Worm (Caenorhabditis elegans) whole organism, L1 larva: Measurements from ENCODE around the gene pqm-1.
A peak's percentile ranks its signal among the peaks of the same experiment; 100 is the strongest.

ENCODE experiments used
- C16A3.4 ChIP-seq: fragments of 150-350 bp; optimal IDR thresholded peaks from 2 replicates; lab custom pipeline; 2014; ENCODE audit warnings: missing biosample characterization, missing genetic modification characterization
- Y116A8C.19 ChIP-seq: sonication (generic microtip); optimal IDR thresholded peaks from 2 replicates; lab custom pipeline; 2016; ENCODE audit warnings: missing compliant biosample characterization, missing genetic modification characterization, borderline replicate concordance
- aha-1 ChIP-seq: fragments of 150-350 bp; optimal IDR thresholded peaks from 2 replicates; lab custom pipeline; 2014; ENCODE audit warnings: missing biosample characterization, missing genetic modification characterization
- alr-1 ChIP-seq: fragments of 200-800 bp; sonication (Bioruptor generic); optimal IDR thresholded peaks from 2 replicates; lab custom pipeline; 2018; ENCODE audit warnings: borderline replicate concordance, mild to moderate bottlenecking, missing genetic modification characterization, missing compliant biosample characterization
- aly-2 ChIP-seq: fragments of 150-350 bp; optimal IDR thresholded peaks from 2 replicates; lab custom pipeline; 2014; ENCODE audit warnings: missing biosample characterization, missing genetic modification characterization
- ama-1 ChIP-seq: fragments of 150-350 bp; optimal IDR thresholded peaks from 2 replicates; lab custom pipeline; 2014
- blmp-1 ChIP-seq: fragments of 150-350 bp; optimal IDR thresholded peaks from 2 replicates; lab custom pipeline; 2014; ENCODE audit warnings: missing biosample characterization, missing genetic modification characterization
- ceh-63 ChIP-seq: fragments of 200-800 bp; sonication (Bioruptor generic); optimal IDR thresholded peaks from 2 replicates; lab custom pipeline; 2018; ENCODE audit warnings: mild to moderate bottlenecking, missing genetic modification characterization, missing compliant biosample characterization
- ceh-8 ChIP-seq: fragments of 200-800 bp; sonication (Bioruptor generic); optimal IDR thresholded peaks from 2 replicates; lab custom pipeline; 2018; ENCODE audit warnings: mild to moderate bottlenecking, missing genetic modification characterization, moderate library complexity, missing compliant biosample characterization
- ceh-82 ChIP-seq, 3 experiments: fragments of 150-350 bp in 1 of 3; sonication (generic microtip) in 2 of 3; optimal IDR thresholded peaks; 2 replicates each; lab custom pipeline; 2014 to 2017; ENCODE audit warnings: missing biosample characterization in 3 of 3, missing genetic modification characterization in 3 of 3
- efl-1 ChIP-seq, 4 experiments: fragments of 150-350 bp; optimal IDR thresholded peaks in 3 of 4; peaks in 1 of 4; 1 replicate in 1 of 4; 2 replicates in 3 of 4; lab custom pipeline; 2014; ENCODE audit warnings: missing biosample characterization in 2 of 4, missing genetic modification characterization in 2 of 4, missing genetic modification reagents in 2 of 4
- elt-3 ChIP-seq, 6 experiments: fragments of 150-350 bp in 1 of 6; sonication (generic microtip); optimal IDR thresholded peaks; 2 replicates each; lab custom pipeline; 2017 to 2018; ENCODE audit warnings: missing biosample characterization in 6 of 6, missing genetic modification characterization in 6 of 6, inconsistent platforms in 1 of 6
- ets-5 ChIP-seq: fragments of 200-800 bp; sonication (Bioruptor generic); IDR thresholded peaks from 2 replicates; pipeline ENCODE4 v1.3.6; 2022; ENCODE audit warnings: missing genetic modification characterization, missing compliant biosample characterization
- fkh-10 ChIP-seq: sonication (generic microtip); optimal IDR thresholded peaks from 2 replicates; lab custom pipeline; 2017; ENCODE audit warnings: missing biosample characterization, missing genetic modification reagents, missing genetic modification characterization
- fkh-4 ChIP-seq: sonication (generic microtip); optimal IDR thresholded peaks from 2 replicates; lab custom pipeline; 2016; ENCODE audit warnings: missing compliant biosample characterization, missing genetic modification characterization, borderline replicate concordance
- fkh-8 ChIP-seq: sonication (generic microtip); optimal IDR thresholded peaks from 2 replicates; lab custom pipeline; 2016; ENCODE audit warnings: mild to moderate bottlenecking, missing genetic modification characterization, missing compliant biosample characterization
- fos-1 ChIP-seq: fragments of 150-350 bp; optimal IDR thresholded peaks from 2 replicates; lab custom pipeline; 2014; ENCODE audit warnings: missing biosample characterization, missing genetic modification characterization
- hlh-17 ChIP-seq: fragments of 200-800 bp; sonication (Bioruptor generic); optimal IDR thresholded peaks from 2 replicates; lab custom pipeline; 2018; ENCODE audit warnings: missing genetic modification characterization, mild to moderate bottlenecking, missing compliant biosample characterization, moderate library complexity, borderline replicate concordance
- hpl-2 ChIP-seq: fragments of 150-350 bp; optimal IDR thresholded peaks from 2 replicates; lab custom pipeline; 2014; ENCODE audit warnings: missing biosample characterization, missing genetic modification reagents, missing genetic modification characterization
- irx-1 ChIP-seq: sonication (generic microtip); optimal IDR thresholded peaks from 2 replicates; lab custom pipeline; 2016; ENCODE audit warnings: missing genetic modification characterization, missing compliant biosample characterization
- lin-14 ChIP-seq: fragments of 200-800 bp; sonication (Bioruptor generic); optimal IDR thresholded peaks from 2 replicates; lab custom pipeline; 2018; ENCODE audit warnings: mild to moderate bottlenecking, missing genetic modification characterization, moderate library complexity, missing compliant biosample characterization
- lin-15B ChIP-seq: fragments of 150-350 bp; sonication (generic microtip); optimal IDR thresholded peaks from 3 replicates; lab custom pipeline; 2014; ENCODE audit warnings: missing biosample characterization, missing genetic modification characterization
- lin-35 ChIP-seq, 2 experiments: fragments of 150-350 bp; optimal IDR thresholded peaks; 2 replicates each; lab custom pipeline; 2014; ENCODE audit warnings: missing biosample characterization in 2 of 2, missing genetic modification characterization in 2 of 2, missing genetic modification reagents in 2 of 2
- lsy-2 ChIP-seq, 2 experiments: fragments of 150-350 bp; optimal IDR thresholded peaks; 2 replicates each; lab custom pipeline; 2014; ENCODE audit warnings: missing biosample characterization in 2 of 2, missing genetic modification characterization in 2 of 2
- nhr-11 ChIP-seq: fragments of 150-350 bp; optimal IDR thresholded peaks from 2 replicates; lab custom pipeline; 2014; ENCODE audit warnings: missing biosample characterization, missing genetic modification characterization
- nhr-19 ChIP-seq: fragments of 200-800 bp; sonication (Bioruptor generic); conservative IDR thresholded peaks from 2 replicates; pipeline ENCODE4 v1.3.6; 2022; ENCODE audit warnings: missing genetic modification characterization, missing compliant biosample characterization
- nhr-28 ChIP-seq: fragments of 150-350 bp; optimal IDR thresholded peaks from 2 replicates; lab custom pipeline; 2014; ENCODE audit warnings: missing biosample characterization, missing genetic modification characterization
- nhr-47 ChIP-seq: sonication (generic microtip); optimal IDR thresholded peaks from 2 replicates; lab custom pipeline; 2016; ENCODE audit warnings: mild to moderate bottlenecking, missing genetic modification characterization, moderate library complexity, missing compliant biosample characterization
- nhr-76 ChIP-seq: sonication (generic microtip); optimal IDR thresholded peaks from 2 replicates; lab custom pipeline; 2017; ENCODE audit warnings: missing biosample characterization, missing genetic modification characterization
- nhr-77 ChIP-seq: fragments of 150-350 bp; optimal IDR thresholded peaks from 2 replicates; lab custom pipeline; 2014; ENCODE audit warnings: missing biosample characterization, missing genetic modification characterization
- nhr-90 ChIP-seq: sonication (generic microtip); optimal IDR thresholded peaks from 2 replicates; lab custom pipeline; 2016; ENCODE audit warnings: mild to moderate bottlenecking, missing genetic modification characterization, missing compliant biosample characterization; ENCODE audit not compliant: poor library complexity
- pag-3 ChIP-seq: sonication (generic microtip); optimal IDR thresholded peaks from 2 replicates; lab custom pipeline; 2017; ENCODE audit warnings: missing genetic modification characterization, mild to moderate bottlenecking, missing compliant biosample characterization, antibody characterized with exemption, borderline replicate concordance; ENCODE audit not compliant: insufficient read depth
- pax-3 ChIP-seq: fragments of 200-800 bp; sonication (Bioruptor generic); optimal IDR thresholded peaks from 2 replicates; lab custom pipeline; 2018; ENCODE audit warnings: mild to moderate bottlenecking, missing genetic modification characterization, moderate library complexity, missing compliant biosample characterization
- pqm-1 ChIP-seq: sonication (generic microtip); optimal IDR thresholded peaks from 3 replicates; lab custom pipeline; 2017; ENCODE audit warnings: missing biosample characterization, missing genetic modification characterization
- snu-23 ChIP-seq: sonication (generic microtip); optimal IDR thresholded peaks from 2 replicates; lab custom pipeline; 2016; ENCODE audit warnings: missing genetic modification characterization, missing compliant biosample characterization
- sptf-1 ChIP-seq: fragments of 150-350 bp; optimal IDR thresholded peaks from 2 replicates; lab custom pipeline; 2014; ENCODE audit warnings: missing biosample characterization, missing genetic modification characterization
- swsn-7 ChIP-seq: sonication (generic microtip); optimal IDR thresholded peaks from 2 replicates; lab custom pipeline; 2016; ENCODE audit warnings: missing genetic modification characterization, missing compliant biosample characterization
- tbx-2 ChIP-seq: sonication (generic microtip); optimal IDR thresholded peaks from 2 replicates; lab custom pipeline; 2016; ENCODE audit warnings: missing genetic modification characterization, missing compliant biosample characterization
- unc-130 ChIP-seq: fragments of 150-350 bp; optimal IDR thresholded peaks from 2 replicates; lab custom pipeline; 2017; ENCODE audit warnings: missing biosample characterization, missing genetic modification characterization, inconsistent platforms
- unc-30 ChIP-seq: sonication (generic microtip); optimal IDR thresholded peaks from 2 replicates; lab custom pipeline; 2017; ENCODE audit warnings: missing biosample characterization, missing genetic modification characterization
- ztf-11 ChIP-seq, 2 experiments: sonication (generic microtip); optimal IDR thresholded peaks; 2 replicates each; lab custom pipeline; 2016 to 2017; ENCODE audit warnings: missing genetic modification characterization in 2 of 2, missing biosample characterization in 1 of 2, missing compliant biosample characterization in 1 of 2
- ztf-4 ChIP-seq: fragments of 150-350 bp; optimal IDR thresholded peaks from 2 replicates; lab custom pipeline; 2014; ENCODE audit warnings: missing biosample characterization, missing genetic modification characterization

Gene pqm-1

DNA sequence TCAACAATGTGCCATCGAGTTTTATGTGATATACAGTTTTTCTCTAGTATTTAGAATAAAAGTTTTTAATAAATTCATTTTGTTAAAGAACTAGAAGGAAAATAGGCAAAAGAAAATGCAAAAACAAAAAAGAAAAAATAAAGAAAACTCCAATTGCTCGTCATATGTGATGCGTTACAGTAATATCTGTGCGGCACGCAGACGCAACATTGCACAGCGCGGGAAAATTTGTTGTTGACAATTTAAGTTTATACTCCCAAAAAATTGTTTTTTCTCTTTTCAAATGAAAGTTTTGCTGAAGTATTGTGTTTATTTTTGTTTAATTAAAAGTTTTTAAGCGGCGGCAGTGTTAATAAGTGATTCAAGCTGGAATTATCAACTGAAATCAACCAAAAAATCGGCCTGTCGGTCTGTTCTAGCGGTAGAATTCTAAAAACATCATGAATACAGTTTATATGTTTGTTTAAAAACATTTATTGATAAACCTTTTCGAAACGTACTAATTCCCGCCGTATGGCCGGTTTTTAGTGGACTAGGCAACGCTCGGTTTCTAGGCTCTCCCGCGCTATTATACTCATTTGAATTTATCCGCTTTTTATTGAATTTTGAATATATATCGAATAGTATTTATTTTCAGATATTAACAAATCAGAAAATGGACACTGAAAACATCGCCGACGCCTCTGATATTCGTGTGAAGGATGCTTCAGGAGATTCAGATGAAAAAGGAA is 46.2 kb downstream of the pqm-1 start, which contains the start of gene nasp-1 (continued):
- TF ChIP-seq pag-3 (tag; lab: Kevin White, UChicago) (no peak), ceh-8 (GFP tag; lab: Kevin White, UChicago) (no peak), efl-1 (optimal IDR thresholded peaks at IDR 0.05; lab: Kevin White, UChicago) (peak; percentile 72 to 92), efl-1 (GFP tag; optimal IDR thresholded peaks at IDR 0.05 in 1 of 2; lab: Kevin White, UChicago) (peak; percentile 72 to 96), swsn-7 (tag; lab: Kevin White, UChicago) (no peak), lin-15B (tag; lab: Kevin White, UChicago) (no peak), ceh-82 (tag; optimal IDR thresholded peaks at IDR 0.05; lab: Kevin White, UChicago) (no peak)

ce11 chrII:11104162-11104561 is 48.2 kb downstream of the pqm-1 start, which contains the start of gene C09H10.9:
Gene C09H10.9, plus strand, starts transcription at chrII:11104462.
- no peak for TF ChIP-seq ztf-4 (tag; lab: Kevin White, UChicago)
- TF ChIP-seq ama-1 (lab: Kevin White, UChicago): no peak
- no peak for TF ChIP-seq pax-3
- no peak for TF ChIP-seq pqm-1 (tag; lab: Kevin White, UChicago)
- TF ChIP-seq Y116A8C.19 (tag; lab: Kevin White, UChicago): no peak
- no peak for TF ChIP-seq nhr-28 (tag; lab: Kevin White, UChicago)
- TF ChIP-seq lin-35 (GFP tag; optimal IDR thresholded peaks at IDR 0.05; lab: Kevin White, UChicago): no peak

DNA sequence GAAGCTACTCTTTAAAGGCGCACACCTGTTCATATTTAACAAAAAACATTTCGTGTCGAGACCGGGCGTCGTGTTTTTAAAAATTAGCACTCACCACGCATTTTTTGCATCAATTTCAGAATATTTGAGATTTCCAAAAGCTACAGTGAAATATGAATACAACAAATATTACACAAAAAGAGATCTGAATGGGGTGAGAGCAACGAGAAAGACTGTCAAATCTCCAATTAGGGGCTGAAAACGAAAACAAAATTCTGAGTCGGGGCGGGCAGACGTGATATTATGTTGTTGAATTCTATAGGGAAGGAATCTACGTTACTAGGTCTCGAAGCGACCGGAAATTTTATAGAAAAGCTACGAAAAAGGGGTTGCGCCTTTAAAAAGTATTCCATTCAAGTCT is 48.7 kb downstream of the pqm-1 start, which contains the start of gene C09H10.5:
TSS of gene C09H10.5 (minus strand) at position 101 of the 400 bp plus-strand sequence.
- TF ChIP-seq nhr-11: no peak
- TF ChIP-seq sptf-1 (tag; lab: Kevin White, UChicago): no peak
- no peak for TF ChIP-seq fkh-4
- no peak for TF ChIP-seq ets-5 (GFP tag; lab: Robert Waterston, UW)
- TF ChIP-seq fos-1 (tag; lab: Kevin White, UChicago): no peak
- no peak for TF ChIP-seq hlh-17 (GFP tag; lab: Kevin White, UChicago)
- TF ChIP-seq hpl-2 (GFP tag; lab: Kevin White, UChicago): no peak
- no peak for TF ChIP-seq unc-30 (tag; lab: Kevin White, UChicago)
- TF ChIP-seq C16A3.4 (tag; lab: Kevin White, UChicago): no peak
- TF ChIP-seq nhr-76 (tag; lab: Kevin White, UChicago): no peak
- no peak for TF ChIP-seq aly-2 (tag; lab: Kevin White, UChicago)

ce11 chrII:11103052-11103451 is 49.3 kb downstream of the pqm-1 start:
- TF ChIP-seq lin-15B (tag; lab: Kevin White, UChicago) (peak; percentile 10), nhr-47 (tag; lab: Kevin White, UChicago) (peak; percentile 51), fkh-8 (tag; lab: Kevin White, UChicago) (peak; percentile 53), lsy-2 (tag; optimal IDR thresholded peaks at IDR 0.05; lab: Kevin White, UChicago) (peak; percentile 67 to 88), tbx-2 (tag; lab: Kevin White, UChicago) (peak; percentile 22), unc-30 (tag; lab: Kevin White, UChicago) (no peak), ceh-82 (tag; optimal IDR thresholded peaks at IDR 0.05; lab: Kevin White, UChicago) (peak in 2 of 3 experiments; percentile 9 to 73), irx-1 (no peak), blmp-1 (tag; lab: Kevin White, UChicago) (peak; percentile 78), aha-1 (tag; lab: Kevin White, UChicago) (no peak), elt-3 (tag; optimal IDR thresholded peaks at IDR 0.05; lab: Kevin White, UChicago) (peak in 2 of 6 experiments; percentile 10 to 39), aly-2 (tag; lab: Kevin White, UChicago) (no peak), pax-3 (peak; percentile 23), lin-14 (peak; percentile 94), nhr-90 (tag; lab: Kevin White, UChicago) (peak; percentile 32), alr-1 (no peak), pag-3 (tag; lab: Kevin White, UChicago) (no peak), unc-130 (tag; lab: Kevin White, UChicago) (peak; percentile 75), snu-23 (peak; percentile 70), fkh-4 (no peak), C16A3.4 (tag; lab: Kevin White, UChicago) (peak; percentile 72), efl-1 (optimal IDR thresholded peaks at IDR 0.05; lab: Kevin White, UChicago) (peak; percentile 73 to 74), efl-1 (GFP tag; optimal IDR thresholded peaks at IDR 0.05 in 1 of 2; lab: Kevin White, UChicago) (peak; percentile 71 to 94), ztf-11 (tag; optimal IDR thresholded peaks at IDR 0.05; lab: Kevin White, UChicago) (no peak), swsn-7 (tag; lab: Kevin White, UChicago) (peak; percentile 38), fkh-10 (GFP tag; lab: Kevin White, UChicago) (no peak), nhr-77 (tag; lab: Kevin White, UChicago) (peak; percentile 32), lin-35 (GFP tag; optimal IDR thresholded peaks at IDR 0.05; lab: Kevin White, UChicago) (peak; percentile 74 to 85), nhr-19 (GFP tag; lab: Robert Waterston, UW) (peak; percentile 6; the same call in 1 of the 2 replicates), ceh-63 (GFP tag; lab: Kevin White, UChicago) (no peak)
